Fruit fly (Drosophila melanogaster) S2 (cell line): ENCODE results near the gene CG4617.

ENCODE experiments used
- CG8478 ChIP-seq: fragments of >200 bp; optimal IDR thresholded peaks from 2 replicates; lab custom pipeline; 2018
- CTCF ChIP-seq, 2 experiments: fragments of >200 bp; optimal IDR thresholded peaks; 2 replicates each; lab custom pipeline; 2018

DNA sequence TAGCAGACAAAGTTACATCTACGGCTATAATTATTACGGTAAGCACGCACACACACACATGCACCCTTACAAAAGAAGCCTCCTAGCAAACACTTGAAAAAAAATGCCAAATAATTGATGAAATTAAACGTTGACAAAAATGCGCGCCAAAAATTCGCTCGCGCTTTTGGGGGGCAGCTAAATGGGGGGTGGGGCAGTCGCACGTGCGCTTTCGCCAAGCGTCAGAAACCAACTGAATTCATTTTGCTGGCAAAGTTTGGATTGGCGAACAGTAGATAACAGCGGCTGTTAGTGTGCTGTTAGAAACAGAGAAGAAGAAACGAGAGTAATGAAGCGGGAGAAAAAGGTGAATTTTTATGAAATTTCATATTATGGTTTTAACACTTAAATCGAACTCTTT, 38.5 kb downstream of the CG4617 start, which contains the start of gene CG12541:
- TF ChIP-seq CTCF (optimal IDR thresholded peaks at IDR 0.05; lab: Kevin White, UChicago): no peak
- TF ChIP-seq CG8478 (lab: Kevin White, UChicago): no peak
